Fruit fly (Drosophila melanogaster): ENCODE measurements around the gene CG10903.
A peak's percentile ranks its signal among the peaks of the same experiment; 100 is the strongest.

The CG10903 gene

dm6 chr3R:8001074-8001669 lies 29.0 kb upstream of the CG10903 start, which contains the start of the genes Kmn2 and CG2698 (continued):
- TF ChIP-seq pnt (GFP tag; optimal IDR thresholded peaks at IDR 0.05) (peak; percentile 81), rib (GFP tag; IDR thresholded peaks at IDR 0.05) (peak; percentile 98), onecut (GFP tag; IDR thresholded peaks at IDR 0.05) (peak; percentile 87), pros (GFP tag; optimal IDR thresholded peaks at IDR 0.05) (peak; percentile 12), unc-4 (GFP tag; IDR thresholded peaks at IDR 0.05; ENCODE audit: partially characterized antibody) (peak; percentile 60), CG12071 (GFP tag; optimal IDR thresholded peaks at IDR 0.05) (peak; percentile 88), CG11695 (GFP tag; IDR thresholded peaks at IDR 0.05) (peak; percentile 95), gro (GFP tag; optimal IDR thresholded peaks at IDR 0.05) (peak; percentile 78), ash1 (GFP tag; optimal IDR thresholded peaks at IDR 0.05) (peak; percentile 20), D19B (GFP tag; optimal IDR thresholded peaks at IDR 0.05) (peak; percentile 85), Hand (GFP tag; optimal IDR thresholded peaks at IDR 0.05) (peak; percentile 88), CG12659 (GFP tag; optimal IDR thresholded peaks at IDR 0.05) (peak; percentile 97), CG32532 (GFP tag; IDR thresholded peaks at IDR 0.05) (peak; percentile 98), B-H2 (GFP tag; optimal IDR thresholded peaks at IDR 0.05) (peak; percentile 95), Sin3A (optimal IDR thresholded peaks at IDR 0.05) (peak; percentile 55), croc (GFP tag; conservative IDR thresholded peaks at IDR 0.05) (peak; percentile 97), Side (GFP tag; optimal IDR thresholded peaks at IDR 0.05) (peak; percentile 70), p53 (GFP tag; optimal IDR thresholded peaks at IDR 0.05) (no peak), CG11247 (GFP tag; IDR thresholded peaks at IDR 0.05) (peak; percentile 98), Elba2 (GFP tag; optimal IDR thresholded peaks at IDR 0.05) (peak; percentile 78), CG15011 (GFP tag; optimal IDR thresholded peaks at IDR 0.05) (peak; percentile 86), CG10654 (GFP tag; optimal IDR thresholded peaks at IDR 0.05) (peak; percentile 96), stc (GFP tag; IDR thresholded peaks at IDR 0.05) (peak; percentile 97), CG2202 (tag; optimal IDR thresholded peaks at IDR 0.05) (peak; percentile 88), Nf-YB (GFP tag; optimal IDR thresholded peaks at IDR 0.05) (peak; percentile 82), CG13287 (GFP tag; IDR thresholded peaks at IDR 0.05; ENCODE audit: partially characterized antibody) (peak; percentile 74), CG10209 (GFP tag; optimal IDR thresholded peaks at IDR 0.05) (peak; percentile 96), danr (GFP tag; IDR thresholded peaks at IDR 0.05) (peak; percentile 95), NFAT (GFP tag; IDR thresholded peaks at IDR 0.05) (peak; percentile 96), HmgZ (tag; optimal IDR thresholded peaks at IDR 0.05) (peak; percentile 96), sna (GFP tag; IDR thresholded peaks at IDR 0.05; ENCODE audit: partially characterized antibody) (peak; percentile 43; the same call in 1 of the 2 replicates), CG42726 (GFP tag; IDR thresholded peaks at IDR 0.05; ENCODE audit: partially characterized antibody) (0 out of 2 replicates have a peak, but pooled peaks have one; percentile 27), gcm (GFP tag; optimal IDR thresholded peaks at IDR 0.05) (peak; percentile 93), fd3F (GFP tag; optimal IDR thresholded peaks at IDR 0.05) (peak; percentile 95), bowl (GFP tag; IDR thresholded peaks at IDR 0.05) (peak; percentile 93), CG8765 (GFP tag; IDR thresholded peaks at IDR 0.05) (peak; percentile 97), gsb (GFP tag; IDR thresholded peaks at IDR 0.05) (peak; percentile 93), CG7928 (GFP tag; optimal IDR thresholded peaks at IDR 0.05) (peak; percentile 86), cas (GFP tag; IDR thresholded peaks at IDR 0.05) (peak; percentile 96), CG4328 (GFP tag; optimal IDR thresholded peaks at IDR 0.05) (peak; percentile 93), gcm2 (GFP tag; optimal IDR thresholded peaks at IDR 0.05) (peak; percentile 73), Rfx (GFP tag; IDR thresholded peaks at IDR 0.05) (peak; percentile 98), CG8359 (GFP tag; optimal IDR thresholded peaks at IDR 0.05; ENCODE audit: borderline replicate concordance) (peak; percentile 67), fd102C (GFP tag; optimal IDR thresholded peaks at IDR 0.05) (peak; percentile 72), vfl (GFP tag; optimal IDR thresholded peaks at IDR 0.05) (peak; percentile 90), Adf1 (GFP tag; IDR thresholded peaks at IDR 0.05) (peak; percentile 85), mld (GFP tag; IDR thresholded peaks at IDR 0.05; ENCODE audit: partially characterized antibody) (no peak), tin (GFP tag; optimal IDR thresholded peaks at IDR 0.05) (peak; percentile 96), lmd (GFP tag; IDR thresholded peaks at IDR 0.05) (peak; percentile 99), Hsf (GFP tag; optimal IDR thresholded peaks at IDR 0.05) (peak; percentile 92)
